Worm (Caenorhabditis elegans) whole organism, L2 larva: Measurements from ENCODE around the gene C04E6.4.

Experiments
- F13H6.1 ChIP-seq: sonication (generic microtip); optimal IDR thresholded peaks from 2 replicates; lab custom pipeline; 2016; ENCODE audit warnings: missing genetic modification characterization, missing compliant biosample characterization
- R02D3.7 ChIP-seq: fragments of 150-350 bp; optimal IDR thresholded peaks from 2 replicates; lab custom pipeline; 2014; ENCODE audit warnings: missing biosample characterization, missing genetic modification characterization
- alr-1 ChIP-seq: fragments of 150-350 bp; optimal IDR thresholded peaks from 2 replicates; lab custom pipeline; 2014; ENCODE audit warnings: missing biosample characterization, missing genetic modification characterization
- blmp-1 ChIP-seq: sonication (generic microtip); optimal IDR thresholded peaks from 2 replicates; lab custom pipeline; 2017; ENCODE audit warnings: missing genetic modification characterization, mild to moderate bottlenecking, missing compliant biosample characterization, antibody characterized with exemption, moderate library complexity; ENCODE audit not compliant: insufficient read depth
- ceh-16 ChIP-seq: fragments of 150-350 bp; optimal IDR thresholded peaks from 2 replicates; lab custom pipeline; 2014; ENCODE audit warnings: missing biosample characterization, missing genetic modification characterization
- crh-2 ChIP-seq: sonication (generic microtip); optimal IDR thresholded peaks from 2 replicates; lab custom pipeline; 2017; ENCODE audit warnings: missing biosample characterization, missing genetic modification characterization
- egl-27 ChIP-seq: sonication (generic microtip); optimal IDR thresholded peaks from 3 replicates; lab custom pipeline; 2017; ENCODE audit warnings: missing biosample characterization, missing genetic modification reagents, missing genetic modification characterization
- elt-1 ChIP-seq: fragments of 150-350 bp; optimal IDR thresholded peaks from 2 replicates; lab custom pipeline; 2014; ENCODE audit warnings: missing biosample characterization, missing genetic modification characterization
- elt-3 ChIP-seq: sonication (generic microtip); optimal IDR thresholded peaks from 2 replicates; lab custom pipeline; 2017; ENCODE audit warnings: missing biosample characterization, missing genetic modification characterization
- fos-1 ChIP-seq: fragments of 150-350 bp; optimal IDR thresholded peaks from 2 replicates; lab custom pipeline; 2014; ENCODE audit warnings: missing biosample characterization, missing genetic modification characterization
- mab-5 ChIP-seq: fragments of 150-350 bp; optimal IDR thresholded peaks from 2 replicates; lab custom pipeline; 2014; ENCODE audit warnings: missing biosample characterization, missing genetic modification characterization
- mdl-1 ChIP-seq, 2 experiments: fragments of 150-350 bp in 1 of 2; sonication (generic microtip) in 1 of 2; optimal IDR thresholded peaks; 2 replicates each; lab custom pipeline; 2017; ENCODE audit warnings: missing biosample characterization in 2 of 2, missing genetic modification characterization in 2 of 2
- nhr-129 ChIP-seq: fragments of 150-350 bp; optimal IDR thresholded peaks from 2 replicates; lab custom pipeline; 2014; ENCODE audit warnings: missing biosample characterization, missing genetic modification characterization
- nhr-21 ChIP-seq: fragments of 150-350 bp; optimal IDR thresholded peaks from 2 replicates; lab custom pipeline; 2014; ENCODE audit warnings: missing biosample characterization, missing genetic modification characterization
- nhr-237 ChIP-seq: fragments of 150-350 bp; optimal IDR thresholded peaks from 2 replicates; lab custom pipeline; 2014; ENCODE audit warnings: missing biosample characterization, missing genetic modification characterization
- nhr-25 ChIP-seq: fragments of 150-350 bp; sonication (generic microtip); optimal IDR thresholded peaks from 3 replicates; lab custom pipeline; 2014; ENCODE audit warnings: missing biosample characterization, missing genetic modification characterization
- peb-1 ChIP-seq: fragments of 150-350 bp; optimal IDR thresholded peaks from 2 replicates; lab custom pipeline; 2014; ENCODE audit warnings: missing biosample characterization, missing genetic modification characterization
- sem-4 ChIP-seq: fragments of 150-350 bp; optimal IDR thresholded peaks from 2 replicates; lab custom pipeline; 2014; ENCODE audit warnings: missing biosample characterization, missing genetic modification reagents, missing genetic modification characterization
- skn-1 ChIP-seq: sonication (generic microtip); optimal IDR thresholded peaks from 2 replicates; lab custom pipeline; 2017; ENCODE audit warnings: missing biosample characterization, missing genetic modification characterization
- snpc-4 ChIP-seq: fragments of 150-350 bp; optimal IDR thresholded peaks from 2 replicates; lab custom pipeline; 2014; ENCODE audit warnings: missing biosample characterization, missing genetic modification characterization
- unc-39 ChIP-seq: fragments of 150-350 bp; optimal IDR thresholded peaks from 2 replicates; lab custom pipeline; 2014; ENCODE audit warnings: missing biosample characterization, missing genetic modification characterization
- unc-55 ChIP-seq: fragments of 150-350 bp; sonication (generic microtip); optimal IDR thresholded peaks from 3 replicates; lab custom pipeline; 2014; ENCODE audit warnings: missing biosample characterization, missing genetic modification reagents, missing genetic modification characterization
- unc-62 ChIP-seq: fragments of 150-350 bp; optimal IDR thresholded peaks from 2 replicates; lab custom pipeline; 2014; ENCODE audit warnings: missing biosample characterization, missing genetic modification reagents, missing genetic modification characterization
- zag-1 ChIP-seq: fragments of 150-350 bp; optimal IDR thresholded peaks from 2 replicates; lab custom pipeline; 2014; ENCODE audit warnings: missing biosample characterization, missing genetic modification characterization
- ztf-11 ChIP-seq: sonication (generic microtip); optimal IDR thresholded peaks from 2 replicates; lab custom pipeline; 2017; ENCODE audit warnings: missing biosample characterization, missing genetic modification characterization
- ztf-4 ChIP-seq: fragments of 150-350 bp; optimal IDR thresholded peaks from 2 replicates; lab custom pipeline; 2014; ENCODE audit warnings: missing biosample characterization, missing genetic modification characterization

C04E6.4 gene

DNA sequence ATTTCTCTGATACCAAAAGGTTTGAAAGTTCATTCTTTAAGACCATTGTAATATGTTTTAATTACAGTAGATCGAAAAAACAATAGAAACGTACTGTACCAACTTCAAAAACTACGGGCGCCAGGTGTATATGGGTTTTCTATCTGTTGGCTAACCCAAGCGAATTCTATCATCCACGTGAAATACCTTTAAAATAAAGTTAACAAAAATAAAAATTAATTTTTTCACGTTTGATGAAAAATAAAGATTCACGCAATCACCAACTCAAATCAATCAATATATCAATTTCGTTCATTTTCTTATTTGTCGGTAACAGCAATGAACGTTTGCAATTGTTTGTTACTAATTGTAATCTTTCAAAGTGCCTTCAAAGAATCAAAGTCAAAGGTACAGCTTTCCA, at the start of gene C04E6.4:
C04E6.4 (plus strand) TSS at position 301 of the 400 bp plus-strand sequence.
- TF ChIP-seq nhr-21 (tag; lab: Kevin White, UChicago) (no peak), snpc-4 (tag; lab: Kevin White, UChicago) (no peak), egl-27 (tag; lab: Kevin White, UChicago) (no peak), skn-1 (tag; lab: Kevin White, UChicago) (no peak), elt-1 (no peak)

DNA sequence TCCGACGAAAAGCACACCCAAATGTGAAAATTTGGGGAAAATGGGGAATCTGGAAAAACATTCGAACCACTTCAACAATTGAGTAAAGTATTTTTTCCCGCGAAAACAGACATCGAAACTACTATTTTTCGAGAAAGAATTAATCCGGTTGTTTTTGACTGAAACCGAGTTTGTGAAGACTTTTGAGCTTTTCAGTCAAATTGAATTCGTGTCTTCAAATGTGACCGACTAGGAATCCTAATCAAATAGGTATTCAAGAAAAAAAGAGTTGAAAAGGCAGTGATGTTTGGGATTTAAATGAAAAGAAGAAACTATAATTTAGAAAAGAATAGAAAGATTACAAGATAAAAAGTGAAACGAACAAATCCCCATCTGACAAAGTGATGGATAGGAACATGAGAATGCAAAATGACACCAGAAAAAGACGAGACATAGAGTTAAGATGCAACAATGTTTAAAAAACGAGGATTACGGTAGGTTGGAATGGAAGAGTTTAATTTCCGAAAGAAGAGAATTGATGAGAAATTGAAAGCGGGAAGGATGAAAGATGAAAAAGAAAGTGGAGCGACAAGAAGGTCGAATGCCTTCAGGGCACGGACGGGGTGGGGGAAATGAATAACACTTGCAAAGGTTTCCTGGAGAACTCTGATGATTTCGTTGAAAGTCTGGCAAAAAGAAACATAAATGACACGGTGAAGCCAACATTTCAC, 44.6 kb upstream of the C04E6.4 start, which contains the start of gene F26F12.8:
F26F12.8 (minus strand) TSS at position 51 of the 710 bp plus-strand sequence.
- TF ChIP-seq unc-55 (GFP tag; lab: Kevin White, UChicago) (peak; percentile 77), egl-27 (tag; lab: Kevin White, UChicago) (no peak)
- TF ChIP-seq, all 48 proteins: peak for 1

DNA sequence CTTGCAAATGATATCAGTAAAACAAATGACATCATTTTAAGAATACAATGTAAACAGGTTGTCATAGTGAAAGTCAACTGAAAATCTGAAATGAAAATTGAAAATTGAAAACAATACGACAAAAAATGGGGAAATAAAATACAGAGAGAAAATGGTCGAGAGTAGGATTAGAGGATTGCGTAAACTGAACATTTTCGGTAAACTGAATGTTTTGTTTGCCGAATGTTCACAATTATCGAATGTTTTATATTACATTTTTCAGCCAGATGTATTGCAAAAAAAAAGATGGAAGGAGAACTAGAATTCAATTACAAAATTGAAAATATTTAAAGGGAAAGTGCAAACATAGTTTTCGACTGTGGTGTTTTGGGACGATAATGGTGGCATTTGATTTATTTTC, 42.1 kb upstream of the C04E6.4 start, which contains the start of gene F26F12.5:
F26F12.5 (minus strand) TSS at position 101 of the 400 bp plus-strand sequence.
- TF ChIP-seq sem-4 (no peak), nhr-25 (tag; lab: Kevin White, UChicago) (no peak), mdl-1 (tag; optimal IDR thresholded peaks at IDR 0.05; lab: Kevin White, UChicago) (no peak), nhr-237 (tag; lab: Kevin White, UChicago) (no peak), mab-5 (no peak), ztf-11 (tag; lab: Kevin White, UChicago) (no peak)

DNA sequence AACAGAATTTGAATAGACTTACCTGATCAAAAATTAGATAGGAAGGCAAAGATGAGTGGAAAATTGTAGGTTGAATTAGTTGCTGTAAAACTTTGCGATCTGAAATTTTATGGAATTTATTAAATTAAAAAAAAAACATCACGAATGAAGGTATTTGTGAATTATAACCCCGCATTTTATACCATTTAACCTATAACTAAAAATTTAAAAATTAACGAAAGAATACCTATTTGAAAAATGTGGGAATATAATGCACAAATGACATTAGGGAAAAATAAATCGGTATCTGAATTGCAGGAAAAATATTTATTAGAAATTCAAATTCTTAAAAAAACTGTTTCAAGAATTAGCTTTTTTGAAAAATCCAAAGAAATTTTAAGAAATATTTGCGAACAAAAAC, 38.0 kb upstream of the C04E6.4 start, which contains the start of gene F26F12.4:
F26F12.4 (minus strand) TSS at position 101 of the 400 bp plus-strand sequence.
- TF ChIP-seq fos-1 (tag; lab: Kevin White, UChicago) = no peak
- TF ChIP-seq egl-27 (tag; lab: Kevin White, UChicago) = no peak
- TF ChIP-seq nhr-129 (tag; lab: Kevin White, UChicago) = no peak
- TF ChIP-seq skn-1 (tag; lab: Kevin White, UChicago) = no peak
- TF ChIP-seq ztf-11 (tag; lab: Kevin White, UChicago) = no peak

DNA sequence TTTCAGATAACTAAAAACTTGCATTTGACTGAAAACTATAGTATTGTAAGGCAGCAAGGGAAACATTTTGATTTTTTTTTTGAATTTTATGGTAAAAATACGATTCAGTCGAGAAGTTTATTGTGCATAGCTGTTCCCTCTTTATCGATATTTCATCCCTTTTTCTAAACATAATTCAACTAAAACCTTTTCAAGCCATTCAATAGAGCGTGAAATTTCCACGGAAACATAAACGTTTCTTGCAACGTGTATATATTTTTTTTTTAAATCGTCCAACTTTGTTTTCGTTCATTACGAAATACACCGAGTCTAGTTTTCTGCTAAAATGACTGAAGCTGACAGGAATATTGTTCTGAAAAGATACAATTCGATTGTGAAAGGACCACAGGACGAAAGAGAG, 35.4 kb upstream of the C04E6.4 start, which contains the start of gene C02G6.2:
C02G6.2 (plus strand) TSS at position 301 of the 400 bp plus-strand sequence.
- no peak for TF ChIP-seq ceh-16 (tag; lab: Kevin White, UChicago)
- no peak for TF ChIP-seq peb-1 (tag; lab: Kevin White, UChicago)
- TF ChIP-seq zag-1 = no peak
- no peak for TF ChIP-seq ztf-4 (tag; lab: Kevin White, UChicago)
- no peak for TF ChIP-seq unc-62 (GFP tag; lab: Kevin White, UChicago)
- no peak for TF ChIP-seq F13H6.1 (tag; lab: Kevin White, UChicago)
- no peak for TF ChIP-seq nhr-129 (tag; lab: Kevin White, UChicago)
- no peak for TF ChIP-seq unc-55 (GFP tag; lab: Kevin White, UChicago)
- no peak for TF ChIP-seq fos-1 (tag; lab: Kevin White, UChicago)
- TF ChIP-seq blmp-1 (tag; lab: Kevin White, UChicago) = no peak
- no peak for TF ChIP-seq elt-3 (tag; lab: Kevin White, UChicago)
- TF ChIP-seq R02D3.7 (tag; lab: Kevin White, UChicago) = no peak
- TF ChIP-seq nhr-237 (tag; lab: Kevin White, UChicago) = no peak
- TF ChIP-seq snpc-4 (tag; lab: Kevin White, UChicago) = no peak
- TF ChIP-seq, all 48 proteins: peak for 0

DNA sequence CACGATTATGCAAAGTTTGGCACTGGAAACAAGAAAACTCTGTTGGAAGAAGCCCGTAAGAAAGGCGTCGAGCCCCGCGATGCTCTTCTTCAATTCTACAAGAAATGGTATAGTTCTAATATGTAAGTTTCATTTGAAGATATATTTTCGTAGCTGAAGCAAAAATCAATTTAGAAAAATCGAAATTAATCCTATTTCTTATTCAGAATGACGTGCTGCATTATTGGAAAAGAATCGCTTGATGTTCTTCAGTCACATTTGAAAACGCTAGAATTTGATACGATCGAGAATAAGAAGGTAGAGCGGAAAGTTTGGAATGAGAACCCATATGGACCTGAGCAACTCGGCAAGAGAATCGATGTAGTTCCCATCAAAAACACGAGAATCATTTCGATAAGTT, 30.2 kb upstream of the C04E6.4 start:
- no peak for TF ChIP-seq alr-1 (tag; lab: Kevin White, UChicago)
- TF ChIP-seq crh-2 (tag; lab: Kevin White, UChicago) = no peak
- no peak for TF ChIP-seq nhr-237 (tag; lab: Kevin White, UChicago)
- TF ChIP-seq unc-39 (tag; lab: Kevin White, UChicago) = no peak
- TF ChIP-seq, all 48 proteins: peak for 0

DNA sequence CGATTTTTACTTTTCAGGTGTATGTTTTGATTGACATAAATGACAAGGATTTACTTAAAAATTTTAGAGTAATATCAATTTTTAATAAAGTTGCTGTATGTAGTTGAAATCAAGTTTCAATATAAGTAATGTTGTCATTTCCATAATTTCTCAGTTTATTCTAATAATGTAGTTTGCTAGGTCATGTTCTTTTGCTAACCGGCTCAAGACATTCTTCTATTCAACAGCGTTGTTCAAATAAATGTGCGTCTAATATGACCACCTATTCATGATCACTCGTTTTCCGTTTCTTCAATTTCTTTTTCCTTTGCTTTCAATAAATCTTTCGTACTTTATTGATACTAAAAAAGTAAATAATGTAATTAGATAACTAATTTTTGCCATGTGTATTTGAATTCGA, 27.1 kb upstream of the C04E6.4 start, which contains the start of gene C02G6.3:
C02G6.3 (plus strand) TSS at position 301 of the 400 bp plus-strand sequence.
- no peak for TF ChIP-seq unc-62 (GFP tag; lab: Kevin White, UChicago)
- TF ChIP-seq, all 48 proteins: peak for 0
